Worm (Caenorhabditis elegans) whole organism, mixed stage, embryonic: ENCODE results near the gene srz-15.
"Not testable (repeated sequence)": the region's sequence is repeated elsewhere in the genome, so short reads cannot be mapped to it uniquely, and the experiment has no call there.

Experiments
- M03D4.4 ChIP-seq: sonication (generic microtip); optimal IDR thresholded peaks from 2 replicates; lab custom pipeline; 2017; ENCODE audit warnings: mild to moderate bottlenecking, missing genetic modification characterization, missing compliant biosample characterization
- bed-3 ChIP-seq: fragments of 200-800 bp; sonication (Bioruptor generic); optimal IDR thresholded peaks from 3 replicates; lab custom pipeline; 2018; ENCODE audit warnings: mild to moderate bottlenecking, missing genetic modification characterization, moderate library complexity, missing compliant biosample characterization
- blmp-1 ChIP-seq: fragments of 150-350 bp; optimal IDR thresholded peaks from 2 replicates; lab custom pipeline; 2014; ENCODE audit warnings: missing biosample characterization, missing genetic modification characterization
- ceh-39 ChIP-seq: fragments of 150-350 bp; optimal IDR thresholded peaks from 2 replicates; lab custom pipeline; 2014; ENCODE audit warnings: missing biosample characterization, missing genetic modification characterization
- ceh-43 ChIP-seq: fragments of 200-800 bp; sonication (Bioruptor generic); optimal IDR thresholded peaks from 2 replicates; lab custom pipeline; 2018; ENCODE audit warnings: mild to moderate bottlenecking, missing genetic modification characterization, moderate library complexity, missing compliant biosample characterization
- ceh-83 ChIP-seq: fragments of 200-800 bp; sonication (Bioruptor generic); optimal IDR thresholded peaks from 2 replicates; lab custom pipeline; 2018; ENCODE audit warnings: mild to moderate bottlenecking, missing genetic modification characterization, missing compliant biosample characterization
- ces-1 ChIP-seq: fragments of 150-350 bp; optimal IDR thresholded peaks from 2 replicates; lab custom pipeline; 2014; ENCODE audit warnings: missing biosample characterization, missing genetic modification reagents, missing genetic modification characterization
- cnd-1 ChIP-seq: fragments of 200-800 bp; sonication (Bioruptor generic); optimal IDR thresholded peaks from 2 replicates; lab custom pipeline; 2018; ENCODE audit warnings: mild to moderate bottlenecking, missing genetic modification characterization, missing compliant biosample characterization
- elt-3 ChIP-seq: fragments of 150-350 bp; optimal IDR thresholded peaks from 2 replicates; lab custom pipeline; 2014; ENCODE audit warnings: missing biosample characterization, missing genetic modification characterization
- flh-1 ChIP-seq: fragments of 200-800 bp; sonication (Bioruptor generic); optimal IDR thresholded peaks from 2 replicates; lab custom pipeline; 2018; ENCODE audit warnings: mild to moderate bottlenecking, missing genetic modification characterization, moderate library complexity, missing compliant biosample characterization
- ham-2 ChIP-seq: fragments of 200-800 bp; sonication (Bioruptor generic); optimal IDR thresholded peaks from 2 replicates; lab custom pipeline; 2018; ENCODE audit warnings: mild to moderate bottlenecking, missing genetic modification characterization, missing compliant biosample characterization
- hlh-1 ChIP-seq: fragments of 150-350 bp; optimal IDR thresholded peaks from 2 replicates; lab custom pipeline; 2014; ENCODE audit warnings: missing biosample characterization, missing genetic modification reagents, missing genetic modification characterization
- lin-13 ChIP-seq: fragments of 150-350 bp; optimal IDR thresholded peaks from 2 replicates; lab custom pipeline; 2014; ENCODE audit warnings: missing biosample characterization, missing genetic modification characterization
- lin-32 ChIP-seq: fragments of 200-800 bp; sonication (Bioruptor generic); optimal IDR thresholded peaks from 2 replicates; lab custom pipeline; 2018; ENCODE audit warnings: mild to moderate bottlenecking, missing genetic modification characterization, missing compliant biosample characterization
- lsy-2 ChIP-seq: fragments of 150-350 bp; optimal IDR thresholded peaks from 2 replicates; lab custom pipeline; 2014; ENCODE audit warnings: missing biosample characterization, missing genetic modification characterization
- mab-5 ChIP-seq: fragments of 150-350 bp; optimal IDR thresholded peaks from 2 replicates; lab custom pipeline; 2014; ENCODE audit warnings: missing biosample characterization, missing genetic modification characterization
- mep-1 ChIP-seq: fragments of 150-350 bp; optimal IDR thresholded peaks from 2 replicates; lab custom pipeline; 2017; ENCODE audit warnings: missing biosample characterization, missing genetic modification reagents, missing genetic modification characterization, inconsistent platforms
- mls-2 ChIP-seq: sonication (generic microtip); optimal IDR thresholded peaks from 2 replicates; lab custom pipeline; 2016; ENCODE audit warnings: mild to moderate bottlenecking, missing genetic modification characterization, moderate library complexity, missing compliant biosample characterization
- nhr-12 ChIP-seq: fragments of 150-350 bp; optimal IDR thresholded peaks from 2 replicates; lab custom pipeline; 2014; ENCODE audit warnings: missing biosample characterization, missing genetic modification characterization
- nhr-28 ChIP-seq: fragments of 150-350 bp; optimal IDR thresholded peaks from 2 replicates; lab custom pipeline; 2014; ENCODE audit warnings: missing biosample characterization, missing genetic modification characterization
- nhr-76 ChIP-seq: sonication (generic microtip); optimal IDR thresholded peaks from 2 replicates; lab custom pipeline; 2017; ENCODE audit warnings: missing biosample characterization, missing genetic modification characterization
- pha-4 ChIP-seq: fragments of 150-350 bp; optimal IDR thresholded peaks from 2 replicates; lab custom pipeline; 2018; ENCODE audit warnings: missing biosample characterization, missing genetic modification reagents, missing genetic modification characterization
- sem-2 ChIP-seq: fragments of 200-800 bp; sonication (Bioruptor generic); optimal IDR thresholded peaks from 2 replicates; lab custom pipeline; 2018; ENCODE audit warnings: mild to moderate bottlenecking, missing genetic modification characterization, missing compliant biosample characterization
- snpc-4 ChIP-seq: fragments of 150-350 bp; optimal IDR thresholded peaks from 2 replicates; lab custom pipeline; 2014; ENCODE audit warnings: missing biosample characterization, missing genetic modification characterization
- sptf-1 ChIP-seq: sonication (generic microtip); optimal IDR thresholded peaks from 2 replicates; lab custom pipeline; 2017; ENCODE audit warnings: mild to moderate bottlenecking, missing genetic modification characterization, moderate library complexity, missing compliant biosample characterization
- tbx-8 ChIP-seq: fragments of 200-800 bp; sonication (Bioruptor generic); optimal IDR thresholded peaks from 2 replicates; lab custom pipeline; 2018; ENCODE audit warnings: mild to moderate bottlenecking, missing genetic modification characterization, moderate library complexity, missing compliant biosample characterization
- unc-120 ChIP-seq: sonication (generic microtip); optimal IDR thresholded peaks from 2 replicates; lab custom pipeline; 2017; ENCODE audit warnings: missing genetic modification characterization, missing compliant biosample characterization; ENCODE audit not compliant: poor library complexity, severe bottlenecking
- unc-39 ChIP-seq: fragments of 150-350 bp; optimal IDR thresholded peaks from 2 replicates; lab custom pipeline; 2014; ENCODE audit warnings: missing biosample characterization, missing genetic modification characterization
- unc-62 ChIP-seq: fragments of 150-350 bp; optimal IDR thresholded peaks from 2 replicates; lab custom pipeline; 2014; ENCODE audit warnings: missing biosample characterization, missing genetic modification reagents, missing genetic modification characterization
- zip-8 ChIP-seq: fragments of 150-350 bp; optimal IDR thresholded peaks from 2 replicates; lab custom pipeline; 2014; ENCODE audit warnings: missing biosample characterization, missing genetic modification characterization
- ztf-11 ChIP-seq: fragments of 150-350 bp; optimal IDR thresholded peaks from 2 replicates; lab custom pipeline; 2014; ENCODE audit warnings: missing biosample characterization, missing genetic modification characterization

srz-15 gene

DNA sequence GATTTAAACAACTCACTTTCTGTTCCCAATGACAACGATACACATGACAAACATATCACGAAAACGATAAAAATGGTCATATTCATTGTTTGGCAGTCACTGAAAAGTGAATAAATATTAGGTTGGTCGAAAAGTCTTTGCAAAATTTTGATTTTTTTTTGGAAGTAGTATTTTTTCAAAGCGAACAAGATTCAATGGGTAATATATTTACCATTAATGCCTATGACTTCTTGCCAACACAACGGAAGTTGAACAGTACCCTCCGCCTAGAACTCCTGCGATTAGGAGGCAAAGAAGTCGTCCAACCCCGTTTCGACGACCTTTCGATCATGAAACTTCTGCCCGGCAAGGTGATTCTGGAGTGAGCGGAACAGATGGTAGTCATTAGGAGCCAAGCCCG lies 40.3 kb upstream of the srz-15 start, which contains the start of gene ZK896.1:
ZK896.1 (minus strand) TSS at position 101 of the 400 bp plus-strand sequence.
- not testable (repeated sequence) for TF ChIP-seq mls-2; mep-1 (tag; lab: Kevin White, UChicago); pha-4 (tag; lab: Kevin White, UChicago)

- TF ChIP-seq M03D4.4 (no peak), lin-13 (no peak), mls-2 (no peak), ceh-43 (GFP tag; lab: Kevin White, UChicago) (no peak), cnd-1 (tag; lab: Kevin White, UChicago) (no peak), ceh-39 (tag; lab: Kevin White, UChicago) (no peak), ztf-11 (no peak), snpc-4 (no peak), tbx-8 (GFP tag; lab: Kevin White, UChicago) (no peak)
Observed at ce11 chrIV:12876558-12876957, 39.0 kb upstream of the srz-15 start.

DNA sequence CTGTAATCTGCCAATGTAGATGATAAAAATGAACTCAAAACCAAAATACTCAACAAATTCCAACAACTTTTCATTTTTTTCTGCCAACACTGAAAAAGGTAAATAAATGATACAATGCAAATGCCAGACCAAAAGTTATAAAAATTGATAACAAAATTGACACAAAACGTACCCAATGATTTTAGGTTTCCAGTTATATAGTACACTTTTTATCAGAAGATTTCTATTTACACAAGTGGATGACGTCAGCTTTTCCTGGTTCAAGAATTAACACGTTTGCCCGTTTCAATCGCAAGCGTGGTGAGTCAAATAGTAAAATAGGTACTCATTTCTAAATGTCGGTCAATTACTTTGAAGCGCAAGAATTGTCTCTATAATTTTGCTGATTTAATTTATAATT lies 36.0 kb upstream of the srz-15 start, which contains the start of gene ZK896.5:
ZK896.5 (minus strand) TSS at position 89 of the 400 bp plus-strand sequence.
- TF ChIP-seq lsy-2 (tag; lab: Kevin White, UChicago) (no peak), nhr-76 (tag; lab: Kevin White, UChicago) (no peak), M03D4.4 (no peak), sptf-1 (no peak), tbx-8 (GFP tag; lab: Kevin White, UChicago) (no peak), nhr-28 (no peak), pha-4 (tag; lab: Kevin White, UChicago) (no peak), flh-1 (GFP tag; lab: Kevin White, UChicago) (no peak), mep-1 (tag; lab: Kevin White, UChicago) (no peak), blmp-1 (tag; lab: Kevin White, UChicago) (no peak), ztf-11 (no peak), sem-2 (no peak), snpc-4 (no peak), bed-3 (GFP tag; lab: Kevin White, UChicago) (no peak)

DNA sequence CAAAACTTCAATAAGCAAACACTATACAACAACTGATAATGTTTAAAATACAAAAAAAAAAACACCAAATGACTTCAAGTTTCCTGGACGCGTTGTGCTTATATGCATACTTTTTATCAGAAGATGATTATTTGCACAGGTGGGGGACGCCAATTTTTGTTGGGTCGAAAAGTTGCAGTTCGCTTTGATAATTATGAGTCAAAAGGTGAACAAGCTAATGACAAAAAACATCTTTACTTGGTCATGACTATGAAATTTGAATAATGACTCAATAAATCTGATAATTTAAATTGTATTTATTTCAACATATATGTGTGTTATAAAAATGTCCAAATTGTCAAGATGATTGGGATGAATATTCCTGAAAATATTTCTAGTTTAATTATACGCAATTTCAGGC lies 32.4 kb upstream of the srz-15 start, which contains the start of gene ZK896.4:
ZK896.4 (minus strand) TSS at position 101 of the 400 bp plus-strand sequence.
- no peak for TF ChIP-seq sptf-1
- TF ChIP-seq elt-3 (tag; lab: Kevin White, UChicago): no peak
- no peak for TF ChIP-seq mep-1 (tag; lab: Kevin White, UChicago)
- no peak for TF ChIP-seq cnd-1 (tag; lab: Kevin White, UChicago)
- TF ChIP-seq unc-39: no peak
- TF ChIP-seq M03D4.4: no peak
- no peak for TF ChIP-seq hlh-1 (tag; lab: Kevin White, UChicago)
- no peak for TF ChIP-seq unc-120 (tag; lab: Kevin White, UChicago)
- no peak for TF ChIP-seq tbx-8 (GFP tag; lab: Kevin White, UChicago)
- no peak for TF ChIP-seq lin-13
- TF ChIP-seq ceh-39 (tag; lab: Kevin White, UChicago): no peak

DNA sequence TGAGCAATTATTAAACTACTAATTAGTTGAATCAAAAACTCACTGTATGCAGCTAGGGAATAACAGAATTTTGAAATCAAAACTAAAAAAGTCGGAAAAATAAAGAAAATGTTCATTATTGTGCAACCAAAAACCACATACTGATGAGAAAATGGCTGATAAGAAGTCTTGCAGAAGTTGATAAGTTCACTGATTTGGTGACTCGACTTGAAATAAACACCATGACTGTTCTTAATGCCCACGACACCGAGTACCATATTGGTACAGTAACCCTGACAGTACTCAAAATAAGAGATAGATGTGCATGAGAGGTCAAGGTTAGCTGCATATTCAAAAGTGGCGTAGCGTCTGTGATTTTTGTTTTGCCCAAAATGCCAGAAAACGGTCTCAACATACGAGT lies 29.6 kb upstream of the srz-15 start:
- TF ChIP-seq snpc-4 (no peak), mls-2 (no peak), pha-4 (tag; lab: Kevin White, UChicago) (no peak), ham-2 (no peak), ces-1 (GFP tag; lab: Kevin White, UChicago) (no peak), mep-1 (tag; lab: Kevin White, UChicago) (no peak), lin-32 (GFP tag; lab: Kevin White, UChicago) (no peak), M03D4.4 (no peak), mab-5 (no peak), ceh-43 (GFP tag; lab: Kevin White, UChicago) (no peak), blmp-1 (tag; lab: Kevin White, UChicago) (no peak), unc-62 (GFP tag; lab: Kevin White, UChicago) (no peak), sem-2 (no peak), tbx-8 (GFP tag; lab: Kevin White, UChicago) (no peak), nhr-12 (no peak), hlh-1 (tag; lab: Kevin White, UChicago) (no peak), flh-1 (GFP tag; lab: Kevin White, UChicago) (no peak)

- TF ChIP-seq flh-1 (GFP tag; lab: Kevin White, UChicago) (no peak), ztf-11 (no peak), ham-2 (no peak), ceh-83 (GFP tag; lab: Kevin White, UChicago) (no peak), elt-3 (tag; lab: Kevin White, UChicago) (no peak), nhr-12 (no peak), sptf-1 (no peak), zip-8 (no peak), cnd-1 (tag; lab: Kevin White, UChicago) (no peak), mab-5 (no peak), pha-4 (tag; lab: Kevin White, UChicago) (no peak)
Observed at ce11 chrIV:12890445-12890844, 25.1 kb upstream of the srz-15 start, which contains the start of gene K08D8.6. K08D8.6 (minus strand) TSS chrIV:12890508.
